Fruit fly (Drosophila melanogaster) whole organism, adult: ENCODE results near the gene CG13313.
A peak's percentile ranks its signal among the peaks of the same experiment; 100 is the strongest.

Experiments
- CG11617 ChIP-seq: fragments of 200-800 bp; sonication (Bioruptor generic); optimal IDR thresholded peaks from 2 replicates; lab custom pipeline; 2017; ENCODE audit warnings: mild to moderate bottlenecking, missing biosample characterization, missing genetic modification reagents, missing genetic modification characterization
- CG12768 ChIP-seq: fragments of 200-800 bp; sonication (Bioruptor generic); optimal IDR thresholded peaks from 2 replicates; lab custom pipeline; 2017; ENCODE audit warnings: missing biosample characterization, missing genetic modification characterization, mild to moderate bottlenecking, moderate library complexity, missing genetic modification reagents
- CG14711 ChIP-seq: fragments of 200-800 bp; sonication (Bioruptor generic); optimal IDR thresholded peaks from 2 replicates; lab custom pipeline; 2018; ENCODE audit warnings: missing biosample characterization, mild to moderate bottlenecking, missing genetic modification characterization, moderate library complexity
- CG1620 ChIP-seq: fragments of 200-800 bp; sonication (Bioruptor generic); optimal IDR thresholded peaks from 2 replicates; lab custom pipeline; 2016; ENCODE audit warnings: missing biosample characterization, missing genetic modification characterization
- CG33017 ChIP-seq: fragments of 200-800 bp; sonication (Bioruptor generic); optimal IDR thresholded peaks from 2 replicates; lab custom pipeline; 2018; ENCODE audit warnings: missing biosample characterization, mild to moderate bottlenecking, missing genetic modification characterization, moderate library complexity
- CG5204 ChIP-seq: fragments of 200-800 bp; sonication (Bioruptor generic); optimal IDR thresholded peaks from 2 replicates; lab custom pipeline; 2016; ENCODE audit warnings: missing biosample characterization, missing genetic modification characterization
- CG7045 ChIP-seq: fragments of 200-800 bp; sonication (Bioruptor generic); optimal IDR thresholded peaks from 2 replicates; lab custom pipeline; 2017; ENCODE audit warnings: missing biosample characterization, mild to moderate bottlenecking, missing genetic modification characterization
- CG7101 ChIP-seq: fragments of 200-800 bp; sonication (Bioruptor generic); optimal IDR thresholded peaks from 2 replicates; lab custom pipeline; 2018; ENCODE audit warnings: missing biosample characterization, mild to moderate bottlenecking, missing genetic modification characterization, moderate library complexity
- Clk ChIP-seq: fragments of 200-800 bp; sonication (Bioruptor generic); optimal IDR thresholded peaks from 2 replicates; lab custom pipeline; 2017; ENCODE audit warnings: missing biosample characterization, missing genetic modification characterization
- Crg-1 ChIP-seq: fragments of 200-800 bp; sonication (Bioruptor generic); optimal IDR thresholded peaks from 2 replicates; lab custom pipeline; 2016; ENCODE audit warnings: missing biosample characterization, missing genetic modification characterization
- Hr96 ChIP-seq: fragments of 200-800 bp; sonication (Bioruptor generic); optimal IDR thresholded peaks from 2 replicates; lab custom pipeline; 2016; ENCODE audit warnings: missing biosample characterization, missing genetic modification characterization
- Mnt ChIP-seq: fragments of 200-800 bp; sonication (Bioruptor generic); optimal IDR thresholded peaks from 2 replicates; lab custom pipeline; 2016; ENCODE audit warnings: missing biosample characterization, mild to moderate bottlenecking, missing genetic modification characterization
- bab1 ChIP-seq: fragments of 200-800 bp; sonication (Bioruptor generic); optimal IDR thresholded peaks from 3 replicates; lab custom pipeline; 2019; ENCODE audit warnings: missing biosample characterization, mild to moderate bottlenecking, missing genetic modification characterization, moderate library complexity
- cic ChIP-seq: fragments of 200-800 bp; sonication (Bioruptor generic); optimal IDR thresholded peaks from 2 replicates; lab custom pipeline; 2017; ENCODE audit warnings: missing biosample characterization, mild to moderate bottlenecking, missing genetic modification characterization, moderate library complexity
- cnc ChIP-seq, 2 experiments: fragments of >200 bp; optimal IDR thresholded peaks; 2 replicates each; lab custom pipeline; 2017
- kay ChIP-seq: fragments of 200-800 bp; sonication (Bioruptor generic); peaks from one replicate; lab custom pipeline; 2016; ENCODE audit warnings: missing biosample characterization, missing genetic modification characterization, borderline replicate concordance
- ovo ChIP-seq: fragments of 200-800 bp; sonication (Bioruptor generic); optimal IDR thresholded peaks from 2 replicates; lab custom pipeline; 2016; ENCODE audit warnings: missing biosample characterization, missing genetic modification characterization
- pad ChIP-seq: fragments of 200-800 bp; sonication (Bioruptor generic); optimal IDR thresholded peaks from 3 replicates; lab custom pipeline; 2017; ENCODE audit warnings: missing biosample characterization, missing genetic modification characterization, mild to moderate bottlenecking, moderate library complexity, missing genetic modification reagents
- tj ChIP-seq: fragments of 200-800 bp; sonication (Bioruptor generic); optimal IDR thresholded peaks from 3 replicates; lab custom pipeline; 2017; ENCODE audit warnings: missing biosample characterization, mild to moderate bottlenecking, missing genetic modification characterization, moderate library complexity
- toe ChIP-seq: fragments of 200-800 bp; sonication (Bioruptor generic); optimal IDR thresholded peaks from 2 replicates; lab custom pipeline; 2016; ENCODE audit warnings: missing biosample characterization, missing genetic modification characterization

The CG13313 gene

dm6 chr3L:8925679-8926078 lies 33.0 kb upstream of the CG13313 start:
- TF ChIP-seq pad (GFP tag; lab: Kevin White, UChicago): no peak
- TF ChIP-seq Hr96 (GFP tag; lab: Kevin White, UChicago): no peak
- TF ChIP-seq Clk (GFP tag; lab: Kevin White, UChicago): no peak
- TF ChIP-seq kay (GFP tag; lab: Kevin White, UChicago): peak; percentile 12
- no peak for TF ChIP-seq ovo (GFP tag; lab: Kevin White, UChicago)

dm6 chr3L:8929527-8929926 lies 29.1 kb upstream of the CG13313 start:
- no peak for TF ChIP-seq CG5204 (GFP tag; lab: Kevin White, UChicago)
- no peak for TF ChIP-seq Crg-1 (GFP tag; lab: Kevin White, UChicago)
- TF ChIP-seq CG14711 (tag; lab: Kevin White, UChicago): no peak

- TF ChIP-seq Clk (GFP tag; lab: Kevin White, UChicago): no peak
- no peak for TF ChIP-seq pad (GFP tag; lab: Kevin White, UChicago)
- no peak for TF ChIP-seq CG7101 (tag; lab: Kevin White, UChicago)
- TF ChIP-seq Crg-1 (GFP tag; lab: Kevin White, UChicago): no peak
- TF ChIP-seq bab1 (GFP tag; lab: Kevin White, UChicago): peak; percentile 60
- TF ChIP-seq toe: no peak
- no peak for TF ChIP-seq ovo (GFP tag; lab: Kevin White, UChicago)
- TF ChIP-seq kay (GFP tag; lab: Kevin White, UChicago): peak; percentile 86
- no peak for TF ChIP-seq CG1620 (GFP tag; lab: Kevin White, UChicago)
- no peak for TF ChIP-seq CG5204 (GFP tag; lab: Kevin White, UChicago)
- TF ChIP-seq CG14711 (tag; lab: Kevin White, UChicago): no peak
- no peak for TF ChIP-seq CG7045 (GFP tag; lab: Kevin White, UChicago)
- no peak for TF ChIP-seq Hr96 (GFP tag; lab: Kevin White, UChicago)
- TF ChIP-seq cic (GFP tag; lab: Kevin White, UChicago): no peak
- TF ChIP-seq cnc (optimal IDR thresholded peaks at IDR 0.05; lab: Kevin White, UChicago): no peak
Measured at dm6 chr3L:8931916-8932315, 26.7 kb upstream of the CG13313 start.

dm6 chr3L:8939654-8940053 lies 19.0 kb upstream of the CG13313 start:
- TF ChIP-seq CG33017 (no peak), CG12768 (GFP tag; lab: Kevin White, UChicago) (no peak), tj (no peak), CG14711 (tag; lab: Kevin White, UChicago) (no peak), ovo (GFP tag; lab: Kevin White, UChicago) (no peak), bab1 (GFP tag; lab: Kevin White, UChicago) (no peak), Crg-1 (GFP tag; lab: Kevin White, UChicago) (no peak), Hr96 (GFP tag; lab: Kevin White, UChicago) (no peak), Mnt (GFP tag; lab: Kevin White, UChicago) (no peak), cic (GFP tag; lab: Kevin White, UChicago) (no peak), CG11617 (GFP tag; lab: Kevin White, UChicago) (no peak), toe (no peak), Clk (GFP tag; lab: Kevin White, UChicago) (no peak), CG1620 (GFP tag; lab: Kevin White, UChicago) (no peak), pad (GFP tag; lab: Kevin White, UChicago) (no peak), kay (GFP tag; lab: Kevin White, UChicago) (no peak), CG7101 (tag; lab: Kevin White, UChicago) (no peak), CG7045 (GFP tag; lab: Kevin White, UChicago) (no peak), CG5204 (GFP tag; lab: Kevin White, UChicago) (no peak), cnc (optimal IDR thresholded peaks at IDR 0.05; lab: Kevin White, UChicago) (no peak)

- no peak for TF ChIP-seq Clk (GFP tag; lab: Kevin White, UChicago)
- TF ChIP-seq Mnt (GFP tag; lab: Kevin White, UChicago): no peak
- TF ChIP-seq tj: no peak
- no peak for TF ChIP-seq toe
- TF ChIP-seq pad (GFP tag; lab: Kevin White, UChicago): no peak
- TF ChIP-seq CG5204 (GFP tag; lab: Kevin White, UChicago): no peak
- TF ChIP-seq CG14711 (tag; lab: Kevin White, UChicago): no peak
- no peak for TF ChIP-seq CG7045 (GFP tag; lab: Kevin White, UChicago)
- no peak for TF ChIP-seq CG33017
- TF ChIP-seq CG7101 (tag; lab: Kevin White, UChicago): no peak
- no peak for TF ChIP-seq cnc (optimal IDR thresholded peaks at IDR 0.05; lab: Kevin White, UChicago)
- TF ChIP-seq Hr96 (GFP tag; lab: Kevin White, UChicago): no peak
- TF ChIP-seq CG11617 (GFP tag; lab: Kevin White, UChicago): no peak
- no peak for TF ChIP-seq kay (GFP tag; lab: Kevin White, UChicago)
- TF ChIP-seq ovo (GFP tag; lab: Kevin White, UChicago): no peak
- no peak for TF ChIP-seq CG1620 (GFP tag; lab: Kevin White, UChicago)
- TF ChIP-seq cic (GFP tag; lab: Kevin White, UChicago): no peak
- TF ChIP-seq CG12768 (GFP tag; lab: Kevin White, UChicago): no peak
Measured at dm6 chr3L:8947848-8948494, 10.7 kb upstream of the CG13313 start.

- TF ChIP-seq kay (GFP tag; lab: Kevin White, UChicago) (no peak), Hr96 (GFP tag; lab: Kevin White, UChicago) (no peak), tj (no peak), CG14711 (tag; lab: Kevin White, UChicago) (no peak), CG7045 (GFP tag; lab: Kevin White, UChicago) (no peak), pad (GFP tag; lab: Kevin White, UChicago) (no peak), CG5204 (GFP tag; lab: Kevin White, UChicago) (no peak), CG1620 (GFP tag; lab: Kevin White, UChicago) (no peak), toe (no peak), CG11617 (GFP tag; lab: Kevin White, UChicago) (no peak), cnc (optimal IDR thresholded peaks at IDR 0.05; lab: Kevin White, UChicago) (no peak), Clk (GFP tag; lab: Kevin White, UChicago) (no peak), Mnt (GFP tag; lab: Kevin White, UChicago) (no peak), Crg-1 (GFP tag; lab: Kevin White, UChicago) (no peak), CG7101 (tag; lab: Kevin White, UChicago) (no peak)
Measured at dm6 chr3L:8949823-8950222, 8.8 kb upstream of the CG13313 start.
